Fruit fly (Drosophila melanogaster): ENCODE results near the gene CG17712.

DNA sequence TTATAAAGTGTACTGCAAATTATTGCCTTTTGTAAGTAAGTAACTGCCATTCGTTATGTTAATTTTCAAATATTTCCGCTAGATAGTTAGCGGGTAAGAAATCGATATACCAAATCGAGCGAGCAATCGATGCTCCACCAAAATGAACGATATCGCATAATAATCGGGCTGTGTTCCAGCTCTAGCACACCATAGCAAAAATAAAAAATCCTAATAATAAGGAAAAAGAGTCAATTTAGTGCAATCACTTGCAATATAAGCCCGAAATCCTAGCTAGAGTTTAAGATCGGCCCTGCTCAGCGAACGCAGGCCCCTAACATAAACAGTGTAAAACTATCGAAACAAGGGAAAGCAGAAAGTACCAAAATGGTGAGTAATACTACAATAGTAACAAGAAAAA, 47.2 kb downstream of the CG17712 start, which contains the start of gene cpb:
- no peak for TF ChIP-seq CG8478 (optimal IDR thresholded peaks at IDR 0.05)
- no peak for TF ChIP-seq psq (optimal IDR thresholded peaks at IDR 0.05)
- no peak for TF ChIP-seq usp (GFP tag; optimal IDR thresholded peaks at IDR 0.05)
- no peak for TF ChIP-seq pan (optimal IDR thresholded peaks at IDR 0.05)
- TF ChIP-seq Dll (optimal IDR thresholded peaks at IDR 0.05): no peak
- TF ChIP-seq EcR (GFP tag; optimal IDR thresholded peaks at IDR 0.05): no peak
